Fruit fly (Drosophila melanogaster) whole organism, embryonic: ENCODE measurements around the gene RpL37A.

ENCODE experiments used
- CG10366 ChIP-seq: fragments of 200-800 bp; sonication (Bioruptor generic); IDR thresholded peaks from 2 replicates; pipeline ENCODE4 v1.3.6; 2022; ENCODE audit warnings: missing biosample characterization, missing genetic modification characterization
- CG12236 ChIP-seq: fragments of 200-800 bp; sonication (Bioruptor generic); optimal IDR thresholded peaks from 2 replicates; lab custom pipeline; 2016; ENCODE audit warnings: missing biosample characterization, missing genetic modification characterization
- CG12391 ChIP-seq: fragments of 200-800 bp; sonication (Bioruptor generic); optimal IDR thresholded peaks from 3 replicates; lab custom pipeline; 2018; ENCODE audit warnings: missing biosample characterization, mild to moderate bottlenecking, missing genetic modification characterization, moderate library complexity
- CG12744 ChIP-seq: fragments of 200-800 bp; sonication (Bioruptor generic); optimal IDR thresholded peaks from 2 replicates; lab custom pipeline; 2016; ENCODE audit warnings: missing biosample characterization, missing genetic modification characterization
- CG17385 ChIP-seq: fragments of 200-800 bp; sonication (Bioruptor generic); optimal IDR thresholded peaks from 3 replicates; lab custom pipeline; 2018; ENCODE audit warnings: missing biosample characterization, mild to moderate bottlenecking, missing genetic modification characterization
- CG1832 ChIP-seq: fragments of 200-800 bp; sonication (Bioruptor generic); optimal IDR thresholded peaks from 2 replicates; lab custom pipeline; 2017; ENCODE audit warnings: missing biosample characterization, mild to moderate bottlenecking, missing genetic modification characterization, inconsistent platforms
- CG2712 ChIP-seq: fragments of 200-800 bp; optimal IDR thresholded peaks from 3 replicates; lab custom pipeline; 2019; ENCODE audit warnings: missing biosample characterization, mild to moderate bottlenecking, missing genetic modification characterization, moderate library complexity
- CG6175 ChIP-seq: fragments of 200-800 bp; sonication (Bioruptor generic); IDR thresholded peaks from 3 replicates; pipeline ENCODE4 v1.3.6; 2022; ENCODE audit warnings: missing biosample characterization, missing genetic modification characterization
- CG6272 ChIP-seq: fragments of 200-800 bp; sonication (Bioruptor generic); IDR thresholded peaks from 2 replicates; pipeline ENCODE4 v1.3.6; 2022; ENCODE audit warnings: missing biosample characterization, missing genetic modification characterization
- CG6765 ChIP-seq: fragments of 200-800 bp; sonication (Bioruptor generic); optimal IDR thresholded peaks from 3 replicates; lab custom pipeline; 2017; ENCODE audit warnings: missing biosample characterization, mild to moderate bottlenecking, missing genetic modification characterization
- CG7987 ChIP-seq: fragments of 200-800 bp; sonication (Bioruptor generic); optimal IDR thresholded peaks from 2 replicates; lab custom pipeline; 2018; ENCODE audit warnings: missing biosample characterization, mild to moderate bottlenecking, missing genetic modification characterization, moderate library complexity
- CG8281 ChIP-seq: fragments of 200-800 bp; sonication (Bioruptor generic); optimal IDR thresholded peaks from 2 replicates; lab custom pipeline; 2018; ENCODE audit warnings: missing biosample characterization, mild to moderate bottlenecking, missing genetic modification characterization, moderate library complexity
- CG8290 ChIP-seq, 3 experiments: fragments of 200-800 bp; sonication (Bioruptor generic); optimal IDR thresholded peaks; 2 replicates each; lab custom pipeline; 2016 to 2019; ENCODE audit warnings: missing biosample characterization in 3 of 3, missing genetic modification characterization in 3 of 3, mild to moderate bottlenecking in 2 of 3, moderate library complexity in 1 of 3
- CG9437 ChIP-seq: fragments of 200-800 bp; sonication (Bioruptor generic); optimal IDR thresholded peaks from 2 replicates; lab custom pipeline; 2018; ENCODE audit warnings: missing biosample characterization, mild to moderate bottlenecking, missing genetic modification characterization
- CG9609 ChIP-seq: fragments of 200-800 bp; sonication (Bioruptor generic); optimal IDR thresholded peaks from 3 replicates; lab custom pipeline; 2016; ENCODE audit warnings: missing biosample characterization, missing genetic modification characterization
- CG9797 ChIP-seq: fragments of 200-800 bp; sonication (Bioruptor generic); optimal IDR thresholded peaks from 3 replicates; lab custom pipeline; 2018; ENCODE audit warnings: missing biosample characterization, mild to moderate bottlenecking, missing genetic modification characterization
- Deaf1 ChIP-seq: fragments of 200-800 bp; optimal IDR thresholded peaks from 3 replicates; lab custom pipeline; 2019; ENCODE audit warnings: missing biosample characterization, mild to moderate bottlenecking, missing genetic modification characterization, moderate library complexity
- Drgx ChIP-seq: fragments of 200-800 bp; sonication (Bioruptor generic); IDR thresholded peaks from 2 replicates; pipeline ENCODE4 v1.3.6; 2022; ENCODE audit warnings: missing biosample characterization, missing genetic modification characterization
- Eip74EF ChIP-seq, 2 experiments: fragments of 200-800 bp in 1 of 2; fragments of >200 bp in 1 of 2; sonication (Bioruptor generic) in 1 of 2; optimal IDR thresholded peaks; 2 replicates each; lab custom pipeline; 2017 to 2019; ENCODE audit warnings: missing biosample characterization in 2 of 2, missing genetic modification characterization in 2 of 2, mild to moderate bottlenecking in 1 of 2, moderate library complexity in 1 of 2
- Gug ChIP-seq: fragments of 200-800 bp; sonication (Bioruptor generic); IDR thresholded peaks from 4 replicates; pipeline ENCODE4 v1.3.6; 2022; ENCODE audit warnings: missing biosample characterization, missing genetic modification characterization
- H2.0 ChIP-seq: fragments of 200-800 bp; sonication (Bioruptor generic); IDR thresholded peaks from 2 replicates; pipeline ENCODE4 v1.3.6; 2022; ENCODE audit warnings: missing biosample characterization, missing genetic modification characterization
- HmgD ChIP-seq: fragments of 200-800 bp; sonication (Bioruptor generic); optimal IDR thresholded peaks from 3 replicates; lab custom pipeline; 2016; ENCODE audit warnings: missing biosample characterization, missing genetic modification characterization
- HmgZ ChIP-seq: fragments of 200-800 bp; sonication (Bioruptor generic); optimal IDR thresholded peaks from 2 replicates; lab custom pipeline; 2018; ENCODE audit warnings: missing biosample characterization, mild to moderate bottlenecking, missing genetic modification characterization
- Hmr ChIP-seq: fragments of 200-800 bp; sonication (Bioruptor generic); optimal IDR thresholded peaks from 3 replicates; lab custom pipeline; 2017; ENCODE audit warnings: mild to moderate bottlenecking, missing biosample characterization, missing genetic modification reagents, missing genetic modification characterization
- Hsf ChIP-seq: fragments of 200-800 bp; sonication (Bioruptor generic); optimal IDR thresholded peaks from 3 replicates; lab custom pipeline; 2016; ENCODE audit warnings: missing biosample characterization, missing genetic modification characterization
- Sry-δ ChIP-seq: fragments of 200-800 bp; sonication (Bioruptor generic); optimal IDR thresholded peaks from 2 replicates; lab custom pipeline; 2016; ENCODE audit warnings: missing biosample characterization, missing genetic modification characterization
- Trl ChIP-seq, 3 experiments: fragments of >200 bp in 2 of 3; fragments of 200-800 bp in 1 of 3; sonication (Bioruptor generic) in 1 of 3; optimal IDR thresholded peaks; 2 replicates in 1 of 3; 3 replicates in 2 of 3; lab custom pipeline; 2016 to 2017; ENCODE audit warnings: missing biosample characterization in 1 of 3, missing genetic modification characterization in 1 of 3
- br ChIP-seq: fragments of >200 bp; optimal IDR thresholded peaks from 2 replicates; lab custom pipeline; 2017
- cato ChIP-seq: fragments of 200-800 bp; sonication (Bioruptor generic); optimal IDR thresholded peaks from 2 replicates; lab custom pipeline; 2016; ENCODE audit warnings: missing biosample characterization, missing genetic modification characterization, borderline replicate concordance
- corto ChIP-seq: fragments of 200-800 bp; sonication (Bioruptor generic); optimal IDR thresholded peaks from 2 replicates; lab custom pipeline; 2016; ENCODE audit warnings: missing biosample characterization, mild to moderate bottlenecking, missing genetic modification characterization, moderate library complexity
- da ChIP-seq: fragments of 200-800 bp; sonication (Bioruptor generic); optimal IDR thresholded peaks from 2 replicates; lab custom pipeline; 2016; ENCODE audit warnings: missing biosample characterization, missing genetic modification characterization
- dan ChIP-seq: fragments of 200-800 bp; sonication (Bioruptor generic); IDR thresholded peaks from 2 replicates; pipeline ENCODE4 v1.3.6; 2022; ENCODE audit warnings: missing biosample characterization, missing genetic modification characterization
- dimm ChIP-seq: fragments of 200-800 bp; sonication (Bioruptor generic); IDR thresholded peaks from 2 replicates; pipeline ENCODE4 v1.3.6; 2022; ENCODE audit warnings: missing biosample characterization, missing genetic modification characterization
- dm ChIP-seq: fragments of 200-800 bp; sonication (Bioruptor generic); optimal IDR thresholded peaks from 3 replicates; lab custom pipeline; 2016; ENCODE audit warnings: missing biosample characterization, missing genetic modification characterization
- dysf ChIP-seq: fragments of 200-800 bp; sonication (Bioruptor generic); IDR thresholded peaks from 3 replicates; pipeline ENCODE4 v1.3.6; 2022; ENCODE audit warnings: missing biosample characterization, missing genetic modification characterization
- ftz-f1 ChIP-seq: fragments of 200-800 bp; sonication (Bioruptor generic); optimal IDR thresholded peaks from 2 replicates; lab custom pipeline; 2016; ENCODE audit warnings: missing biosample characterization, missing genetic modification characterization
- her ChIP-seq: fragments of 200-800 bp; sonication (Bioruptor generic); optimal IDR thresholded peaks from 2 replicates; lab custom pipeline; 2016; ENCODE audit warnings: missing biosample characterization, missing genetic modification characterization
- insv ChIP-seq, 2 experiments: fragments of 200-800 bp; sonication (Bioruptor generic); optimal IDR thresholded peaks; 3 replicates each; lab custom pipeline; 2016 to 2018; ENCODE audit warnings: missing biosample characterization in 2 of 2, missing genetic modification characterization in 2 of 2
- lbe ChIP-seq: fragments of 200-800 bp; sonication (Bioruptor generic); optimal IDR thresholded peaks from 2 replicates; lab custom pipeline; 2016; ENCODE audit warnings: missing biosample characterization, mild to moderate bottlenecking, missing genetic modification characterization
- pita ChIP-seq: fragments of 200-800 bp; sonication (Bioruptor generic); optimal IDR thresholded peaks from 2 replicates; lab custom pipeline; 2017; ENCODE audit warnings: missing biosample characterization, mild to moderate bottlenecking, missing genetic modification characterization
- prd ChIP-seq, 3 experiments: fragments of >200 bp in 2 of 3; fragments of 200-800 bp in 1 of 3; sonication (Bioruptor generic) in 1 of 3; optimal IDR thresholded peaks in 2 of 3; IDR thresholded peaks in 1 of 3; 2 replicates in 2 of 3; 3 replicates in 1 of 3; pipeline versions ENCODE4 v1.3.6 to Lab custom; 2017 to 2022; ENCODE audit warnings: missing biosample characterization in 1 of 3, missing genetic modification characterization in 1 of 3
- ro ChIP-seq: fragments of 200-800 bp; sonication (Bioruptor generic); IDR thresholded peaks from 2 replicates; pipeline ENCODE4 v1.3.6; 2022; ENCODE audit warnings: missing biosample characterization, missing genetic modification characterization
- run ChIP-seq: fragments of 200-800 bp; sonication (Bioruptor generic); optimal IDR thresholded peaks from 3 replicates; lab custom pipeline; 2018; ENCODE audit warnings: missing biosample characterization, mild to moderate bottlenecking, missing genetic modification characterization
- scrt ChIP-seq: fragments of 200-800 bp; sonication (Bioruptor generic); optimal IDR thresholded peaks from 2 replicates; lab custom pipeline; 2018; ENCODE audit warnings: missing biosample characterization, mild to moderate bottlenecking, missing genetic modification characterization, moderate library complexity
- sd ChIP-seq: fragments of 200-800 bp; sonication (Bioruptor generic); optimal IDR thresholded peaks from 3 replicates; lab custom pipeline; 2018; ENCODE audit warnings: missing biosample characterization, mild to moderate bottlenecking, missing genetic modification characterization, moderate library complexity
- tgo ChIP-seq: fragments of 200-800 bp; sonication (Bioruptor generic); IDR thresholded peaks from 3 replicates; pipeline ENCODE4 v1.3.6; 2022; ENCODE audit warnings: missing biosample characterization, missing genetic modification characterization
- toy ChIP-seq: fragments of 200-800 bp; sonication (Bioruptor generic); IDR thresholded peaks from 2 replicates; pipeline ENCODE4 v1.3.6; 2022; ENCODE audit warnings: missing biosample characterization, missing genetic modification characterization
- zen ChIP-seq: fragments of 200-800 bp; sonication (Bioruptor generic); optimal IDR thresholded peaks from 3 replicates; lab custom pipeline; 2018; ENCODE audit warnings: missing biosample characterization, mild to moderate bottlenecking, missing genetic modification characterization, moderate library complexity
- zfh1 ChIP-seq: fragments of 200-800 bp; sonication (Bioruptor generic); IDR thresholded peaks from 3 replicates; pipeline ENCODE4 v1.3.6; 2022; ENCODE audit warnings: missing biosample characterization, missing genetic modification characterization

RpL37A gene

DNA sequence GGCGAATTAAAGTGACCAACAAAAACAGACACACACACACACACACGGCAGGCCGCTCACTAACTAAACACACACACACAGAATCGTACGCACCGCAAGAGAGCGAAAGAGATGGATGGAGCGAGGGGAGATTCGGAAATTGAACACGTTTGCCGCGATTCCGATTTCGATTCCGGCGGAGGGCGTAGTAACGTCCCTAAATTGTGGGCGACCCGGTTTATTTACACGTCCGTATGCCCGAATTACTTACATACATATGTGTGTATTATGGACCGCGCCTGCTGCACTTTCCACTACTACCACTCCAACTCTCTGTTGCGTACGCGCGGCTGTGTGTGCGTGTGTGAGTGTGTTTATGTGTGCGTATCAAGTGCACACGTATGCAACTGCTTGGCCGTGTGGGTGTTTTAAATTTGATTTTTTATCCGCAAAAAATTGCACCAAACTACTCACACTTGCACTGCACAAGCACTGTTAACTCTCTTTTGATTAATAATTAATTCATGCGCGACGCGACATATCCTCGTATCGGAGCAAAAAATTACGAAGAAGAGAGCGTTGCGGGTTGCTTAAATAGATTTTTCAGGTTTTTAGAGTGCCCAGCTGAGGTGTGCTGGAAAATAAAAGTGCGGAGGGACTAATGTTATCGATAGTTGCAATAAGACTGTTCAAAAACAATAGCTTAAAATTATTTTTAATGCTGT, 22.4 kb downstream of the RpL37A start, which contains the start of gene Pgant5 (continued):
- TF ChIP-seq tgo (GFP tag; lab: Robert Waterston, UW) (no peak), CG6175 (GFP tag; lab: Robert Waterston, UW) (no peak), prd (optimal IDR thresholded peaks at IDR 0.05; lab: Kevin White, UChicago) (no peak), prd (GFP tag; IDR thresholded peaks at IDR 0.05; lab: Robert Waterston, UW) (no peak), CG9437 (GFP tag; lab: Kevin White, UChicago) (no peak), lbe (no peak), CG7987 (no peak), CG12391 (tag; lab: Kevin White, UChicago) (peak; percentile 47), dysf (no peak), da (GFP tag; lab: Kevin White, UChicago) (no peak), CG9797 (GFP tag; lab: Kevin White, UChicago) (no peak), HmgD (no peak), CG6272 (GFP tag; lab: Robert Waterston, UW) (no peak), CG1832 (peak; percentile 77), cato (no peak), CG17385 (GFP tag; lab: Kevin White, UChicago) (peak; percentile 63), CG12744 (no peak), run (tag; lab: Kevin White, UChicago) (no peak), Trl (optimal IDR thresholded peaks at IDR 0.05; lab: Kevin White, UChicago) (peak; percentile 31 to 69), Trl (GFP tag; optimal IDR thresholded peaks at IDR 0.05; lab: Kevin White, UChicago) (peak; percentile 15), Eip74EF (GFP tag; optimal IDR thresholded peaks at IDR 0.05; lab: Kevin White, UChicago) (peak in 1 of 2 experiments; percentile 72), CG8290 (GFP tag; optimal IDR thresholded peaks at IDR 0.05; lab: Kevin White, UChicago) (no peak), CG8290 (tag; optimal IDR thresholded peaks at IDR 0.05; lab: Kevin White, UChicago) (peak in 1 of 2 experiments; percentile 35), ro (GFP tag; lab: Robert Waterston, UW) (no peak), dimm (GFP tag; lab: Robert Waterston, UW) (no peak), dm (GFP tag; lab: Kevin White, UChicago) (peak; percentile 20), ftz-f1 (no peak), pita (no peak), br (lab: Kevin White, UChicago) (no peak), her (GFP tag; lab: Kevin White, UChicago) (no peak), CG6765 (GFP tag; lab: Kevin White, UChicago) (peak; percentile 42), Gug (GFP tag; lab: Robert Waterston, UW) (no peak), CG12236 (no peak), Hmr (peak; percentile 40), dan (GFP tag; lab: Robert Waterston, UW) (no peak), CG8281 (no peak), toy (GFP tag; lab: Robert Waterston, UW) (no peak), scrt (GFP tag; lab: Kevin White, UChicago) (peak; percentile 49), Sry-δ (GFP tag; lab: Kevin White, UChicago) (peak; percentile 28), CG10366 (GFP tag; lab: Robert Waterston, UW) (no peak), sd (tag; lab: Kevin White, UChicago) (peak; percentile 13), H2.0 (GFP tag; lab: Robert Waterston, UW) (0 out of 2 replicates have a peak, but pooled peaks have one; percentile 11), corto (GFP tag; lab: Kevin White, UChicago) (no peak), HmgZ (peak; percentile 10), Drgx (GFP tag; lab: Robert Waterston, UW) (peak; percentile 28; the same call in 1 of the 2 replicates), insv (GFP tag; optimal IDR thresholded peaks at IDR 0.05; lab: Kevin White, UChicago) (peak in 1 of 2 experiments; percentile 90), CG2712 (tag; lab: Kevin White, UChicago) (peak; percentile 16), Deaf1 (peak; percentile 32), zfh1 (no peak), CG9609 (GFP tag; lab: Kevin White, UChicago) (peak; percentile 17), Hsf (no peak), zen (tag; lab: Kevin White, UChicago) (no peak)
